Worm (Caenorhabditis elegans) whole organism, midembryonic: ENCODE results near the gene cept-1.

Source experiments
- T22C8.4 ChIP-seq: fragments of 200-800 bp; sonication (Bioruptor generic); IDR thresholded peaks from 2 replicates; pipeline ENCODE4 v1.3.6; 2022; ENCODE audit warnings: missing genetic modification characterization, missing compliant biosample characterization
- cog-1 ChIP-seq: sonication (generic microtip); optimal IDR thresholded peaks from 2 replicates; lab custom pipeline; 2016; ENCODE audit warnings: missing genetic modification characterization, missing compliant biosample characterization
- flt-1 ChIP-seq: fragments of 200-800 bp; sonication (Bioruptor generic); IDR thresholded peaks from 2 replicates; pipeline ENCODE4 v1.3.6; 2022; ENCODE audit warnings: missing genetic modification characterization, missing compliant biosample characterization
- klf-2 ChIP-seq: fragments of 200-800 bp; sonication (Bioruptor generic); conservative IDR thresholded peaks from 2 replicates; pipeline ENCODE4 v1.3.6; 2022; ENCODE audit warnings: missing genetic modification reagents, missing genetic modification characterization, missing compliant biosample characterization
- med-1 ChIP-seq: sonication (generic microtip); optimal IDR thresholded peaks from 2 replicates; lab custom pipeline; 2017; ENCODE audit warnings: missing genetic modification characterization, mild to moderate bottlenecking, missing compliant biosample characterization, antibody characterized with exemption, missing genetic modification reagents; ENCODE audit not compliant: insufficient read depth
- ref-1 ChIP-seq: fragments of 200-800 bp; sonication (Bioruptor generic); conservative IDR thresholded peaks from 2 replicates; pipeline ENCODE4 v1.3.6; 2022; ENCODE audit warnings: missing genetic modification reagents, missing genetic modification characterization, missing compliant biosample characterization
- tab-1 ChIP-seq: fragments of 200-800 bp; sonication (Bioruptor generic); IDR thresholded peaks from 2 replicates; pipeline ENCODE4 v1.3.6; 2022; ENCODE audit warnings: missing genetic modification characterization, missing compliant biosample characterization
- ztf-23 ChIP-seq: fragments of 200-800 bp; sonication (Bioruptor generic); IDR thresholded peaks from 2 replicates; pipeline ENCODE4 v1.3.6; 2022; ENCODE audit warnings: missing genetic modification reagents, missing genetic modification characterization, missing compliant biosample characterization
- ztf-29 ChIP-seq: fragments of 200-800 bp; sonication (Bioruptor generic); IDR thresholded peaks from 2 replicates; pipeline ENCODE4 v1.3.6; 2022; ENCODE audit warnings: missing genetic modification reagents, missing genetic modification characterization, missing compliant biosample characterization

cept-1 gene

DNA sequence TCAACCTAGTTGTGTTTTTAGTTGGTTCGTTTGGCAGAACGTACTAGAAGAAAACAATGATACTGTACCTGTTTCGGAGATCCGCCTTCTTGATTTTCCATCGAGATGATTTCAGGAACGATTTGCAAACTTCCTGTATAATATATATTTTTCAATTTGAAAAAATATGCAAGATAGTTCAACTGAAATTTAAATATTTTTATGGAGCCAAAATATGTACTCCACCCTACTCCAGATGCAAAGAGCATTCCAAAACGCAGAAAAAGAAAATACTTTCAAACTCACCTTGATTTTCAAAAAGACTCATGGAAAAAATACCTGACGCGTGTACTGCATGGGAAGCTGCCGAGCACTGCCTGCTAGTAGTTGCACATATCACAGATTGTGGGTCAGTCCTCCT lies 51.7 kb downstream of the cept-1 start, which contains the start of gene gei-3:
Gene gei-3, minus strand, starts transcription at position 101 of the 400 bp plus-strand sequence.
- TF ChIP-seq cog-1 (tag; lab: Kevin White, UChicago) (no peak), klf-2 (GFP tag; lab: Robert Waterston, UW) (no peak), T22C8.4 (GFP tag; lab: Robert Waterston, UW) (no peak), flt-1 (GFP tag; lab: Robert Waterston, UW) (no peak), ref-1 (GFP tag; lab: Robert Waterston, UW) (no peak), ztf-29 (GFP tag; lab: Robert Waterston, UW) (no peak), ztf-23 (GFP tag; lab: Robert Waterston, UW) (no peak), tab-1 (GFP tag; lab: Robert Waterston, UW) (no peak), med-1 (no peak)

ce11 chrX:12815367-12815766 lies 53.5 kb downstream of the cept-1 start:
- no peak for TF ChIP-seq ref-1 (GFP tag; lab: Robert Waterston, UW)
- no peak for TF ChIP-seq flt-1 (GFP tag; lab: Robert Waterston, UW)
- TF ChIP-seq cog-1 (tag; lab: Kevin White, UChicago), result no peak
- no peak for TF ChIP-seq ztf-23 (GFP tag; lab: Robert Waterston, UW)
- TF ChIP-seq med-1, result no peak
- TF ChIP-seq tab-1 (GFP tag; lab: Robert Waterston, UW), result no peak
- no peak for TF ChIP-seq T22C8.4 (GFP tag; lab: Robert Waterston, UW)
- no peak for TF ChIP-seq ztf-29 (GFP tag; lab: Robert Waterston, UW)
